Fruit fly (Drosophila melanogaster) whole organism: ENCODE measurements around the gene CG42302.

ENCODE experiments used
- CG8478 ChIP-seq: fragments of >200 bp; optimal IDR thresholded peaks from 2 replicates; lab custom pipeline; 2018; ENCODE audit warnings: inconsistent platforms
- Dll ChIP-seq: fragments of >200 bp; optimal IDR thresholded peaks from 2 replicates; lab custom pipeline; 2017
- EcR ChIP-seq, 2 experiments: fragments of >200 bp; optimal IDR thresholded peaks; 2 replicates each; lab custom pipeline; 2017; ENCODE audit warnings: missing biosample characterization in 2 of 2, missing genetic modification characterization in 2 of 2, missing genetic modification reagents in 2 of 2
- pan ChIP-seq: fragments of >200 bp; optimal IDR thresholded peaks from 2 replicates; lab custom pipeline; 2017
- psq ChIP-seq: fragments of >200 bp; optimal IDR thresholded peaks from 2 replicates; lab custom pipeline; 2017
- usp ChIP-seq: fragments of >200 bp; optimal IDR thresholded peaks from 2 replicates; lab custom pipeline; 2017; ENCODE audit warnings: missing biosample characterization, missing genetic modification characterization, mixed read lengths

CG42302 gene

DNA sequence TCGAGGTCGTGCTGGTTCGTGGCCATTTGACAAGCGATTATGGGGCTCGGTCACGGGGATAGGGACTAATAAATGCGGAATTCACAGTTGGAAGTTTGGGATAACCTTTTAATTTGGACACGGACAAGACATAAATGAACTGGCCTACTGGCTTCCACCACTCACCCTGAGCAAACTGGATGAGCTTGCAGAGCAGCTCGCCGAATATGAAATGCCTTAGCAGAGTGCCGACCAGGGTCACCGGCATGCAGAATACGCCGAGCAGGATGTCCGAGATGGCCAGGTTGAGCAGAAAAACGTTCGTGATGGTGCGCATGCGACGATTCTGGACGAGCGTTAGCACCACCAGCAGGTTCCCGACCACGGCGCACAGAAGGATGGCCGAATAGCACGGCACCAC, at the start of gene CG42302:
Gene CG42302 (minus strand): TSS at position 101 of the 400 bp plus-strand sequence.
- TF ChIP-seq EcR (GFP tag; optimal IDR thresholded peaks at IDR 0.05; lab: Kevin White, UChicago), result no peak
- no peak for TF ChIP-seq pan (lab: Kevin White, UChicago)
- no peak for TF ChIP-seq CG8478

DNA sequence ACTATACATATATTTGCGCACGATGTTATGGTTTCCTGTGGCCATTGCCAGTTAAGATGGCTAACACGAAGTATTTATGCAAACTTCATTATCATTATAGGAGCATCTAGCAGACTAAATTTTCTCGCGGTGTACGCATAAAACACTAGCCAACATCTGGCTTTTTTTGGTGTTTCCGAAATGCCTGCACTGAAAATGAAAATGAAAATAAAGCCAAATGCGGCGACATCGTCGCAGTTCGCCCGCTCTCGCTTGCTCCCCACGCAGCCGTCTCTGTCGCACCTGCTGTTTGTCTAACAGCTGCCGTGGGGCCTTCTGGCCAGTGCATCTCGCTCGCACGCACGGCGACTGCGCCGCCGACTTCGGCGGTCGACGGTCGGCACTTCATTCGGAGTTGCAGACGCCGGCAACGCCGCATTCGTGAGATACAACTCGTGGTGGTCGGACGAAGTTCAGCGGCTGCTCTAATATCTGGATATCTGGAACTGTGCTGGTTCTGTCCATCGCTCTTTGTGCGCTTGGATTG, 49.4 kb upstream of the CG42302 start, which contains the start of gene CG6891:
Gene CG6891 (plus strand): TSS at position 411 of the 526 bp plus-strand sequence.
- no peak for TF ChIP-seq CG8478
- TF ChIP-seq EcR (GFP tag; optimal IDR thresholded peaks at IDR 0.05; lab: Kevin White, UChicago), result no peak
- TF ChIP-seq usp, result no peak
- no peak for TF ChIP-seq Dll
- no peak for TF ChIP-seq psq
- TF ChIP-seq pan (lab: Kevin White, UChicago), result no peak

DNA sequence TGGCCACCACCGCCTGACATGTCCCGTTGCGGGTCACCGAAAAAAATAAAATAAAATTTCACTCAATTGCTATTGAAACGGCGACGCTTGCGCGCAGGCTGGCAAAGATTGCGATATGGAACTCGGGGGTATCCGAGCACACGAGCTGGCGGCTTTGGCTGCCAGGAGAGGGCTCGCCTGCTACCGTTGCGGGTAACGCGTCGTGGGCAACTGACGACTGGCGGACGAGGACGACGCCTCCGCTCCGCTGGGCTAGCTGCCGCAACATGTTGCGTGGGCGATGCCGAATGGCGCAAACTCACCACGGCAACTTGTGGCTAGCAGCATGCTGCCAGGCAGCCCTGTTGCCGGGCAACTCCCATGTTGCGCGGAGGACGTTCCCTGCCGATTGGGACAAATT, 48.3 kb upstream of the CG42302 start, which contains the start of gene CCKLR-17D3:
Gene CCKLR-17D3 (minus strand): TSS at position 211 of the 400 bp plus-strand sequence.
- no peak for TF ChIP-seq psq
- no peak for TF ChIP-seq EcR (GFP tag; optimal IDR thresholded peaks at IDR 0.05; lab: Kevin White, UChicago)
- no peak for TF ChIP-seq pan (lab: Kevin White, UChicago)
- no peak for TF ChIP-seq Dll
- no peak for TF ChIP-seq usp
- no peak for TF ChIP-seq CG8478

DNA sequence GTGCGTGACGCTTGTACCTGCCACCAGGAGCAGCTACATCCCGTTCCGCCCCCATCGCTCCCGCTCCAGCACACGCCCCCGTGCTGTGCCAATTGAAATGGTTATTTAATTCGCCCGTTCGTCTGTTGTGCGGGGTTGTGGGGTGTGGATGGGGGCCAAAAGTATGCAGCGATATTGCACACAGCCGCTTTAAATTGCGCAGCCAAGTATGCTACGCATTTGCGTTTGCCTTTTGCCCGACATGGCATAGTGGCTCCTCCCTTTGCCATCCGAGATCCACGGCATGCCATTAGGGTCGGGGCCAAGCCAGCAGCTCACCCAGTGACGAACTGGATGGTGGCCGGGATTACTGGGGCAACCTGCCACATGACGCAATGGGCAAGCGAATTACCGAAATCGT, 46.5 kb upstream of the CG42302 start:
- TF ChIP-seq Dll (no peak), CG8478 (no peak), psq (no peak), EcR (GFP tag; optimal IDR thresholded peaks at IDR 0.05; lab: Kevin White, UChicago) (no peak), pan (lab: Kevin White, UChicago) (no peak), usp (no peak)

DNA sequence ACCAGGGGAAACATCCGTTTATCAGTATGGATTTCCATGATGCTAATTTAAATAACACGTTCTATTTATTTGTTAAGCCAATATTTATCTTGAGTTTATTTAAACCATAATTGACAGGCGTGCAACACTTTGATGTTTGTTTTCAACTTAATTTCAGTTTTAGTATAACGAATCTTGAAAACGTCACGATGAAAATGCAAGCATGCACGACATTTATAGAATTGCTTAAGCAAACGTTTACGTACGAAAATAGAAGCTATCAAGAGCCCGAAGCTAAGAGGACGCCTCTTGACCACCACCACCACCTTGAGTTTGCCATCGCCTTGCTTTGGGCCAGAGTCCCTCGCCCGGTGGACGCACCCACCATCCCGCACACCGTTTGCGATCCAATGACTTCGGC, 45.9 kb upstream of the CG42302 start:
- no peak for TF ChIP-seq Dll
- TF ChIP-seq pan (lab: Kevin White, UChicago), result no peak
- TF ChIP-seq EcR (GFP tag; optimal IDR thresholded peaks at IDR 0.05; lab: Kevin White, UChicago), result no peak

DNA sequence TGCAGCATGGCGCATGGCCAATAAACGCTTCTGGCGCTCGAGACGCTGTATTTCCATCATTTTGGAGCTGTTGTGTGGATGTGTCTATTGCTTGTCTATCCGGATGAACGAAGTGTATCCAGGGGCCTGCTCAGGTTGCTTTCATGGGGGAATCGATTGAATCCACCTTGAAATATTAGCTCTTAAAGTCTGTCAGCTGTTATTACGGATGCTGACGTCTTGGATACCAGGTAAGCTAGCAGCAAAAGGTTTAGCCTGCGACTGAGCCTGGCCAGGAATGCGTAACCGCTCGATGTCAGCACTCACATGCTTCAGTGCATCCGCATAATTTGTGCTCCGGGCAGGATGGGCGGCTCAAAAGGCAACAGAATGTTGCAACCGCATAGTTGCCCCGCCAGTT, 22.7 kb upstream of the CG42302 start, which contains the start of gene CG12609:
Gene CG12609 (minus strand): TSS at position 101 of the 400 bp plus-strand sequence.
- no peak for TF ChIP-seq usp

DNA sequence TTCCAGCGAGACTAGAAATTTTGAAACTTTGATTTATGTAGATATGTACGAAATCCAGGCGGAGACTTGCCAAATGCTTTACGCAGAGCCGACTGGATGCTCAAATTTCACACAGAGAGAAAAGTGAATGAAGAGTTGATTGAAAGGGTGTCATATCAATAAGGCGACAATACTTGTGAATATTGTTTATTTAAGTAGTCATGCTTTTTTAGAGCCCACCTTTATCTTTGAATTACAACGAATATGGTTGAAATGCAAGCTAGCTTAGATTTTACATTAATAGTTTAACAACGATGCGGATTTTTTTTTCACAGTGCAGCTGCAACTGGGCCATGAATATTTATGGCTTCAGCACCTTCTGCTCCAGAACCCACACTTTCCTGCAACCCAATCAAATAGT, 14.3 kb upstream of the CG42302 start, which contains the start of gene CG6873:
Gene CG6873 (minus strand): TSS at position 101 of the 400 bp plus-strand sequence.
- TF ChIP-seq CG8478 (no peak), usp (no peak), EcR (GFP tag; optimal IDR thresholded peaks at IDR 0.05; lab: Kevin White, UChicago) (no peak), pan (lab: Kevin White, UChicago) (no peak), Dll (no peak), psq (no peak)

DNA sequence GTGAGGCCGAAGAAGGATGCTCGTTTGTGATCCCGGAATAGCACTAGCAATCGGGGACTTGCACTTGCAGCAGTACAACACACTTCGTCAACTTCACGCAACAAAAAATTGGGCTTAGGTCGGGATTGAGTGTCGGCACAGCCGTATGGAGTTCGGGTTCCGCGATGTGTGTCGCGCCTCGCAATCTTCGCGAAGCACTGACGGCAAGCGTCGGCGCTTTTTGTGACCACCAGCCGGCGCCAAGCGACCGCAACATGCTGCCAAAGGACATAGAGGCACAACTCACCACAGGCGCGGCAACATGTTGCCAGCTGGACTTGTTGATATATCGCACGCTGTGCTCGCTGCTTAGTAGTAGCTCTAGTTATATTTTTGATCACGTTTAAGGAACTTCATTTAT, 798 bp upstream of the CG42302 start, which contains the start of gene CCKLR-17D1:
Gene CCKLR-17D1 (minus strand): TSS at position 303 of the 400 bp plus-strand sequence.
- no peak for TF ChIP-seq CG8478
- no peak for TF ChIP-seq psq
- TF ChIP-seq Dll, result no peak
- TF ChIP-seq EcR (GFP tag; optimal IDR thresholded peaks at IDR 0.05; lab: Kevin White, UChicago), result no peak
- no peak for TF ChIP-seq pan (lab: Kevin White, UChicago)
- no peak for TF ChIP-seq usp

DNA sequence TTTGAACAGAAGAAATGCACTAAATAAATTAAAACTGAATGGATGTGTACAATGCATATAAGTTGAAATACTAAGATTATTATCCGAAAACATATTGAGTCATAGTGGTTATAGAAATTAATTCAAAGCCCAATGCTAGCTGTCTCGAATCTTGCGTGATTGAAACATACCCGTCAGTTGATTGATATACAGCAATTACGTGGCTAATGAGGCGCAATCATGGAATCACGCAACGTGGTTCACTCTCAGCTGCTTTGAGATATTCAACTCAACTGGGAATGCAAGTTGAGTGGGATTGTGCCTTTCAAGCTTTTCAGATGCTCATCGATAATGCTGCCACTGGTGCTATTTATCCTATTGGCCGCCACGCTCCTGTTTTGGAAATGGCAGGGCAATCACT, 15.9 kb downstream of the CG42302 start, which contains the start of gene Cyp308a1:
Gene Cyp308a1 (plus strand): TSS at position 301 of the 400 bp plus-strand sequence.
- TF ChIP-seq Dll, result no peak
- TF ChIP-seq psq, result no peak
- no peak for TF ChIP-seq EcR (GFP tag; optimal IDR thresholded peaks at IDR 0.05; lab: Kevin White, UChicago)
- TF ChIP-seq usp, result no peak
- TF ChIP-seq CG8478, result no peak

DNA sequence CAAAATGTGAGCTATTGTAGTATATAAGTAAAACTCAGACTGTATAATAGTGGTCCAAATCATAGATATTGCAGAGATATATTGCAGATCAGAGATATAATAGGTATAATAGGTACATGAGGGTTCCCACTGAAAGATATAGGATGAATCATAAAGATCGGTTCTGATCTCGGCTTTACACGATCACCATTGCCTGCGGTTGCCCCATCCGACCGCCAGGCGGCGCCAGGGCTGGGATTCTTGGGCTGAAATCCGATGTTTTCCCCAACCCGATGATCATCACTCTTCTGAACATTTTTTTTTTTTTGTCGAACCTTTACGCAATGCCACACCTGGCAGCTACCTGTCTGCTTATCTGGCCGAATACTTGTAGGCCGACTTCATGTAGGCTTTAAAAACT, 21.6 kb downstream of the CG42302 start:
- TF ChIP-seq EcR (GFP tag; optimal IDR thresholded peaks at IDR 0.05; lab: Kevin White, UChicago), result no peak
- TF ChIP-seq usp, result no peak
- TF ChIP-seq psq, result no peak
- no peak for TF ChIP-seq pan (lab: Kevin White, UChicago)
- no peak for TF ChIP-seq Dll
- TF ChIP-seq CG8478, result no peak

DNA sequence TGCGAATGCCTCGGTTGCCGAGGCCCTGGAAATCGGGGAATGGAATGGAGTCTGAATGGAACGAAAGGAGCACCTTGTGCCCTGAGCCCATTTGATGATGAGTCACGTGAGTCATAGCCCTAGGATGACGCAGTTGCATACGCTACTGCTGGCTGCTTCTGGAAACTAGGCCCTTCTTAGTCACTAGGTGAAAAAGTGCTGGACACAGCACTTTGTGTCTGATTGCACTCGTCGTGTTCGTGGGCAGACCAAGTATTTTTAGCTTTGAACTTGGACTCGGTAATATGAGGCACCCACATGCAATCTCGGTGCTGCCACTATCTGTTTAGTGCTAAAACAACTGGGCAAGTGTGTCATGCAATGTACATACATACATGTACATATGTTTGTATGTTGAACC, 23.2 kb downstream of the CG42302 start:
- TF ChIP-seq CG8478, result no peak
- no peak for TF ChIP-seq usp
- no peak for TF ChIP-seq EcR (GFP tag; optimal IDR thresholded peaks at IDR 0.05; lab: Kevin White, UChicago)
- no peak for TF ChIP-seq Dll
- TF ChIP-seq psq, result no peak
- TF ChIP-seq pan (lab: Kevin White, UChicago), result no peak

DNA sequence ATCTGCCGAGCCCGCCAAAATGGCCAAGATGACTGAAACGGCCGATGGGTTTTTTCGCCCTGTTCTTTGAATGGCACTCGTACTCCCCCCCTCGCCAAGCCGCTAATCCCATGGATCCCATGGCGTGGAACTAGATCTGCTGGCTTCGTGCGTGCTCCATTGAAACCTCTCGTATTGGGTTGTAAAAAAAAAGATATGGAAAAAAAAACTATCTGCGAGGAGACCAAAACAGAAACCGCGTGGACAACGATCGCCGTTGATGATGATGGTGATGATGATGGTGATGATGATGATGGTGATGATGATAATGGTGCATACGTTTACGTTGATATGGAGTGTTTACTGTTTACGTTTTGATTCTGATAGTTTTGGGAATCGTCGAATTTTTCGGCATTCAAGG, 23.7 kb downstream of the CG42302 start:
- no peak for TF ChIP-seq Dll
- TF ChIP-seq pan (lab: Kevin White, UChicago), result no peak
- no peak for TF ChIP-seq psq
- no peak for TF ChIP-seq usp

DNA sequence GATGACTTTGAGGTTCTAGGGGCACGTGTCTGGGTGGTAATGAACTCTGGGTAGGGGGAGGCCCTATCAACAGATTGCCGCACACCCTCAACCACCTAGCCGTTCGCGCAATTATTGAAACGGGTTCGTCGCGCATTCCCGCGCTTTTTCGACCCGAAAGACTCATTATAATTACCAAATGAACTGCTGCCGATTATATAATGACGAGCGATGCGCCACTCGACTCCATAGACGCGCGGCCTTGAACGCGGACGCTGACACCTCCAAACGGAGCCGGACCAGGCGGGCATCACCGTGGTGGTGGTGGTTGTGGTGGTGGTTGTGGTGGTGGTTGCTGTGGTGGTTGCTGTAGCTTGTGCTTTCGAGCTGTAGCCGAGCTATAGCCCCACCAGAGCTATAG, 24.9 kb downstream of the CG42302 start:
- TF ChIP-seq Dll (no peak), pan (lab: Kevin White, UChicago) (no peak), psq (no peak), EcR (GFP tag; optimal IDR thresholded peaks at IDR 0.05; lab: Kevin White, UChicago) (no peak)
